Worm (Caenorhabditis elegans): Measurements from ENCODE around the gene unc-46.

Gene unc-46

DNA sequence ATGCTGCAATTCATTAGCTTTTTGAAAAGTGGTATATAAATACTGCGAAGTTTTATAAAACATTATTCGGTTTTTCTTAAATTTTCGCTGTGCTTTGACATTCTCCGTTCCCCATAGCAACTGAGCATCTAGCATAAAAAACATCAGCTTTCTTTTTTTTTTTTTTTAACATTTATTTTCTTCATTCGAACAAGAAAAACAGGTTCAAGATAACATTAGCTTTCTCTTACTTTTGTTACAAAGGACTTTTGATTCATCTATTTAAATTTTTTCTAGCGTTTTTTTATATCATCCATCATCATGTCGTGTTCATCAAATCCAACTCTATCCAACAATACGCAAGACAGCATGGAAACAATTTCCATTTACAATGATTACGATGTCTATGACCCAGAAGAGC is 39.1 kb upstream of the unc-46 start, which contains the start of gene F14F9.3:
Gene F14F9.3 (plus strand): TSS at position 301 of the 400 bp plus-strand sequence.
- no peak for TF ChIP-seq mxl-2 (GFP tag; conservative IDR thresholded peaks at IDR 0.05)
- TF ChIP-seq arid-1 (GFP tag; conservative IDR thresholded peaks at IDR 0.05) = no peak
- TF ChIP-seq F10B5.3 (tag; optimal IDR thresholded peaks at IDR 0.05) = no peak
- TF ChIP-seq Y75B8A.6 (GFP tag; IDR thresholded peaks at IDR 0.05) = no peak
- no peak for TF ChIP-seq ZK337.2 (GFP tag; IDR thresholded peaks at IDR 0.05)
- TF ChIP-seq madf-9 (GFP tag; conservative IDR thresholded peaks at IDR 0.05) = no peak
- TF ChIP-seq egl-43 (GFP tag; IDR thresholded peaks at IDR 0.05) = no peak
- TF ChIP-seq F49E8.2 (tag; optimal IDR thresholded peaks at IDR 0.05; ENCODE audit: borderline replicate concordance) = no peak
- no peak for TF ChIP-seq Y5F2A.4 (GFP tag; optimal IDR thresholded peaks at IDR 0.05)
- no peak for TF ChIP-seq lin-13 (GFP tag; optimal IDR thresholded peaks at IDR 0.05)
- TF ChIP-seq ceh-32 (tag; optimal IDR thresholded peaks at IDR 0.05; ENCODE audit: poor library complexity) = no peak
- no peak for TF ChIP-seq daf-8 (GFP tag; IDR thresholded peaks at IDR 0.05)
- TF ChIP-seq zfp-3 (GFP tag; conservative IDR thresholded peaks at IDR 0.05) = no peak
- TF ChIP-seq nhr-6 (tag; optimal IDR thresholded peaks at IDR 0.05) = no peak
- TF ChIP-seq lin-38 (GFP tag; IDR thresholded peaks at IDR 0.05) = no peak
- TF ChIP-seq egl-27 (tag; optimal IDR thresholded peaks at IDR 0.05) = no peak
- TF ChIP-seq daf-19 (GFP tag; conservative IDR thresholded peaks at IDR 0.05) = no peak

DNA sequence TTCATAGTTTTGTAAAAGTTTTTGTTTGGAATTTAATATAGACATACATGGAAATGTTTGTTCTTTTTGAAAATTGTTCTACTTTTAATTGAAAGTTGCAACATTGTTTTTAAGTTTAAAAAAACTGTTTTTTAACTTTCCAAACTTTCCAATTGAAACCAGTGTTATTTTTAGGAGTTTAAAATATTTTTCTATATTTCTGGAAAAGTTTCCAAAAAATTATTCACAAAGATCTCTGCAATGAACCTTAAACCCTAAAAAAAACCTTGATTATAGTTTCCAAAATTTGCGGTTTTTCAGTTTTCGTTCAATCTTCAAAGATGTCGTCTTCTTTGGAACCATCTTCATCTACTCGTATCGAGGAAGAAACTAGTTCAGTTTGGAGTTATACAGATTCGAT is 33.6 kb upstream of the unc-46 start, which contains the start of gene F14F9.4:
Gene F14F9.4 (plus strand): TSS at position 301 of the 400 bp plus-strand sequence.
- TF ChIP-seq cey-2 (tag; optimal IDR thresholded peaks at IDR 0.05; ENCODE audit: borderline replicate concordance, insufficient read depth) = no peak
- no peak for TF ChIP-seq gei-8 (GFP tag; optimal IDR thresholded peaks at IDR 0.05)
- no peak for TF ChIP-seq hlh-30 (tag; optimal IDR thresholded peaks at IDR 0.05; ENCODE audit: insufficient read depth)
- TF ChIP-seq lin-13 (GFP tag; optimal IDR thresholded peaks at IDR 0.05) = no peak
- no peak for TF ChIP-seq set-16 (GFP tag; IDR thresholded peaks at IDR 0.05)
- no peak for TF ChIP-seq lim-7 (GFP tag; IDR thresholded peaks at IDR 0.05)
- no peak for TF ChIP-seq hmg-1.1 (GFP tag; IDR thresholded peaks at IDR 0.05)
- TF ChIP-seq saeg-2 (GFP tag; IDR thresholded peaks at IDR 0.05) = no peak
- TF ChIP-seq dmd-8 (GFP tag; IDR thresholded peaks at IDR 0.05) = no peak
- no peak for TF ChIP-seq ama-1 (optimal IDR thresholded peaks at IDR 0.05)
- no peak for TF ChIP-seq mdt-29 (GFP tag; IDR thresholded peaks at IDR 0.05)
- TF ChIP-seq mes-2 (tag; optimal IDR thresholded peaks at IDR 0.05; ENCODE audit: poor library complexity, severe bottlenecking) = no peak
- TF ChIP-seq lsy-2 (tag; optimal IDR thresholded peaks at IDR 0.05) = no peak
- TF ChIP-seq nhr-111 (GFP tag; optimal IDR thresholded peaks at IDR 0.05) = no peak
- TF ChIP-seq lin-38 (GFP tag; IDR thresholded peaks at IDR 0.05) = no peak

DNA sequence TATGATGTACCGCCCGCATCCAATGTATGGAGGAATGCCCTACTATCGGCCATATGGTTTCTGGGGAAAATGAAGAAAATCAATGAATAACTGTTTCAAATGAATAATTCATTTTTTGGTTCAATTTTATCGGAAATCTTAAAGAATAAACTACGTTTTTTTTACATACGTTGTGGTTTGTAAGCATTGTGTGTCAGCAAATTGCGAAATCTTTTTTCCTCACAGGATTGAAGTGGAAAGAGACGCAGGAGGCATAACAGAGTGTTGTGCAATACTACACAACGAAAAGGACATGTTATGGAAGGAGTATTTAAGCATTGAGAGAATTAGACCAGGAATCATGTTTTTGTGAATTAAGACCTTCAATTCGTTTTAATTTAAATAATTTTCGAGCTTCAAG is 32.6 kb upstream of the unc-46 start:
- TF ChIP-seq snpc-1.2 (GFP tag; IDR thresholded peaks at IDR 0.05) (no peak), pha-4 (GFP tag; IDR thresholded peaks at IDR 0.05) (no peak), pha-4 (tag; optimal IDR thresholded peaks at IDR 0.05) (no peak), rbr-2 (tag; optimal IDR thresholded peaks at IDR 0.05) (no peak), F10B5.3 (tag; optimal IDR thresholded peaks at IDR 0.05) (no peak), pqm-1 (tag; optimal IDR thresholded peaks at IDR 0.05) (no peak), nhr-28 (tag; optimal IDR thresholded peaks at IDR 0.05) (peak; percentile 83), lir-3 (tag; optimal IDR thresholded peaks at IDR 0.05) (no peak), mep-1 (tag; optimal IDR thresholded peaks at IDR 0.05) (no peak), nhr-237 (tag; optimal IDR thresholded peaks at IDR 0.05) (no peak), skn-1 (tag; optimal IDR thresholded peaks at IDR 0.05) (no peak), lin-38 (GFP tag; IDR thresholded peaks at IDR 0.05) (no peak), mes-2 (tag; optimal IDR thresholded peaks at IDR 0.05; ENCODE audit: poor library complexity, severe bottlenecking) (no peak), arid-1 (GFP tag; conservative IDR thresholded peaks at IDR 0.05) (no peak), nhr-48 (tag; optimal IDR thresholded peaks at IDR 0.05) (no peak), nhr-102 (tag; optimal IDR thresholded peaks at IDR 0.05) (no peak), sdz-12 (GFP tag; optimal IDR thresholded peaks at IDR 0.05) (no peak), lin-39 (tag; optimal IDR thresholded peaks at IDR 0.05) (no peak), egl-27 (tag; optimal IDR thresholded peaks at IDR 0.05) (no peak), ZK337.2 (GFP tag; IDR thresholded peaks at IDR 0.05) (no peak), zip-11 (GFP tag; IDR thresholded peaks at IDR 0.05) (no peak), ama-1 (optimal IDR thresholded peaks at IDR 0.05) (no peak), unc-130 (GFP tag; optimal IDR thresholded peaks at IDR 0.05) (no peak), F44E2.7 (GFP tag; IDR thresholded peaks at IDR 0.05) (no peak), dve-1 (tag; optimal IDR thresholded peaks at IDR 0.05; ENCODE audit: insufficient read depth) (no peak), nhr-6 (tag; optimal IDR thresholded peaks at IDR 0.05) (peak; percentile 57), daf-8 (GFP tag; IDR thresholded peaks at IDR 0.05) (no peak)
